Fruit fly (Drosophila melanogaster): Measurements from ENCODE around the gene BBS5.

DNA sequence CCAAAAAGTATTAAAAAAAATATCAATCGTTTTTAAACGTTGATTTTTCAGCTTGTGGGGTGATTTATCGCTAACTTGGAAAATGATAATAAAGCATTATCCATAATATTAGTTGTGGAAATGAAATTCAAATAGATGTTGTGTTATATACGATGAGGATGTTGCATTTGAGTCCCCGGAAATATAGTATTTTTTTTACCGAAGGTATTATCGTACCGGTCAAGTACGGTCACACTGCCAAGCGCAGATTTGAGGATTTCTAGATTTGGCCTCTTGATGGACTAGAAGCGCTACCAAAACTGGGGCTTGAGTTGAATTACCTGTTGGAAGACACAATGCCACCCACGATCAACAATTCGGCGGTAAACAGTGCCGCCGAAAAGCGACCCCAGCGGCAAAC lies 40.7 kb upstream of the BBS5 start:
- TF ChIP-seq CG6813 (GFP tag; optimal IDR thresholded peaks at IDR 0.05): no peak
- peak; percentile 57 for TF ChIP-seq Hmr (GFP tag; optimal IDR thresholded peaks at IDR 0.05)
- TF ChIP-seq Myb (GFP tag; optimal IDR thresholded peaks at IDR 0.05): peak; percentile 50
- peak; percentile 58; the same call in 1 of the 3 replicates for TF ChIP-seq zfh1 (GFP tag; IDR thresholded peaks at IDR 0.05)
- TF ChIP-seq CG12299 (tag; optimal IDR thresholded peaks at IDR 0.05): no peak
- no peak for TF ChIP-seq CG3281 (GFP tag; optimal IDR thresholded peaks at IDR 0.05)
- no peak for TF ChIP-seq CG15011 (GFP tag; optimal IDR thresholded peaks at IDR 0.05)
- no peak for TF ChIP-seq CG11695 (GFP tag; IDR thresholded peaks at IDR 0.05)
- no peak for TF ChIP-seq CG8359 (GFP tag; optimal IDR thresholded peaks at IDR 0.05; ENCODE audit: borderline replicate concordance)
- TF ChIP-seq lbe (GFP tag; optimal IDR thresholded peaks at IDR 0.05): no peak
